Worm (Caenorhabditis elegans): ENCODE results near the gene srz-70.

DNA sequence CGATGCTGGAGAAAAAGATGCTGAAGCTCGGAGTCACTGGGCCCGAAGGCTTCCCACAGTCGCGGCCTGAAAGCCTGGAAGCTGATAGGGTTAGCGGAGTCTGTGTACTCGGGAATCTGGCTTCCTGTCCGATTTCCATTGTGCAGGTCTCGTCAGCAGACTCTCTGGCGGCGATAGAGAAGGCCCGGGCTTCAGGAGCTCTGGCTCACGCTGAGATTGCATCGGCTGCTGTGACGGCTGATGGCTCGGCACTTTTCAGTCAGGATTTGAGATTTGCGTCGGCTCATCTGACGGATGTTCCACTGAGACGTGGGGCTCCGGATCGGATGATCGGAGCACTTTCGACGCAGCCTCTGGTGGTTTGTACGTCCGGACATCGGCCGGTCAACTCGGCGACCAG is 44.6 kb upstream of the srz-70 start:
- TF ChIP-seq klf-2 (GFP tag; conservative IDR thresholded peaks at IDR 0.05) = no peak
- no peak for TF ChIP-seq ref-1 (GFP tag; conservative IDR thresholded peaks at IDR 0.05)
- no peak for TF ChIP-seq flt-1 (GFP tag; IDR thresholded peaks at IDR 0.05)
- no peak for TF ChIP-seq T22C8.4 (GFP tag; IDR thresholded peaks at IDR 0.05)
- no peak for TF ChIP-seq ztf-29 (GFP tag; IDR thresholded peaks at IDR 0.05)
- TF ChIP-seq tab-1 (GFP tag; IDR thresholded peaks at IDR 0.05) = no peak
- no peak for TF ChIP-seq cog-1 (tag; optimal IDR thresholded peaks at IDR 0.05)
